Worm (Caenorhabditis elegans) whole organism, L4 larva: Measurements from ENCODE around the gene Y69A2AR.24.

ENCODE experiments used
- F26F4.8 ChIP-seq: fragments of 200-800 bp; sonication (Bioruptor generic); conservative IDR thresholded peaks from 2 replicates; pipeline ENCODE4 v1.3.6; 2022; ENCODE audit warnings: missing genetic modification characterization, missing compliant biosample characterization
- T20F7.1 ChIP-seq: fragments of 200-800 bp; sonication (Bioruptor generic); optimal IDR thresholded peaks from 2 replicates; lab custom pipeline; 2018; ENCODE audit warnings: mild to moderate bottlenecking, missing genetic modification characterization, missing compliant biosample characterization
- Y48G9A.11 ChIP-seq: fragments of 200-800 bp; sonication (Bioruptor generic); IDR thresholded peaks from 2 replicates; pipeline ENCODE4 v1.3.6; 2022; ENCODE audit warnings: missing genetic modification reagents, missing genetic modification characterization, missing compliant biosample characterization
- aha-1 ChIP-seq: fragments of 150-350 bp; peaks from one replicate; lab custom pipeline; 2014; ENCODE audit warnings: missing biosample characterization, missing genetic modification characterization
- aly-2 ChIP-seq: sonication (generic microtip); optimal IDR thresholded peaks from 2 replicates; lab custom pipeline; 2018; ENCODE audit warnings: missing biosample characterization, missing genetic modification characterization
- ceh-20 ChIP-seq: fragments of 200-800 bp; sonication (Bioruptor generic); IDR thresholded peaks from 2 replicates; pipeline ENCODE4 v1.3.6; 2022; ENCODE audit warnings: missing genetic modification reagents, missing genetic modification characterization, missing compliant biosample characterization
- ceh-44 ChIP-seq: fragments of 200-800 bp; sonication (Bioruptor generic); IDR thresholded peaks from 2 replicates; pipeline ENCODE4 v1.3.6; 2022; ENCODE audit warnings: missing genetic modification reagents, missing genetic modification characterization, missing compliant biosample characterization
- ceh-82 ChIP-seq: sonication (generic microtip); optimal IDR thresholded peaks from 2 replicates; lab custom pipeline; 2017; ENCODE audit warnings: missing biosample characterization, missing genetic modification characterization
- ces-1 ChIP-seq: fragments of 150-350 bp; sonication (generic microtip); optimal IDR thresholded peaks from 4 replicates; lab custom pipeline; 2014; ENCODE audit warnings: missing biosample characterization, missing genetic modification reagents, missing genetic modification characterization
- cey-2 ChIP-seq: sonication (generic microtip); optimal IDR thresholded peaks from 3 replicates; lab custom pipeline; 2017; ENCODE audit warnings: missing genetic modification characterization, mild to moderate bottlenecking, missing compliant biosample characterization, antibody characterized with exemption, borderline replicate concordance; ENCODE audit not compliant: insufficient read depth
- daf-16 ChIP-seq, 3 experiments: sonication (generic microtip); optimal IDR thresholded peaks; 2 replicates each; lab custom pipeline; 2016 to 2017; ENCODE audit warnings: missing genetic modification characterization in 3 of 3, missing genetic modification reagents in 3 of 3, mild to moderate bottlenecking in 2 of 3, missing compliant biosample characterization in 2 of 3, missing biosample characterization in 1 of 3, moderate library complexity in 1 of 3
- dmd-6 ChIP-seq: fragments of 200-800 bp; sonication (Bioruptor generic); IDR thresholded peaks from 2 replicates; pipeline ENCODE4 v1.3.6; 2022; ENCODE audit warnings: missing genetic modification reagents, missing genetic modification characterization, missing compliant biosample characterization
- dpl-1 ChIP-seq: fragments of 150-350 bp; optimal IDR thresholded peaks from 2 replicates; lab custom pipeline; 2014; ENCODE audit warnings: missing biosample characterization, missing genetic modification reagents, missing genetic modification characterization
- duxl-1 ChIP-seq: sonication (generic microtip); optimal IDR thresholded peaks from 2 replicates; lab custom pipeline; 2016; ENCODE audit warnings: mild to moderate bottlenecking, missing genetic modification characterization, moderate library complexity, missing compliant biosample characterization; ENCODE audit not compliant: poor library complexity
- dve-1 ChIP-seq: sonication (generic microtip); optimal IDR thresholded peaks from 2 replicates; lab custom pipeline; 2017; ENCODE audit warnings: antibody characterized with exemption, mild to moderate bottlenecking, missing genetic modification characterization, missing compliant biosample characterization; ENCODE audit not compliant: insufficient read depth
- egl-27 ChIP-seq: sonication (generic microtip); optimal IDR thresholded peaks from 3 replicates; lab custom pipeline; 2017; ENCODE audit warnings: missing biosample characterization, missing genetic modification reagents, missing genetic modification characterization
- egl-43 ChIP-seq: fragments of 200-800 bp; sonication (Bioruptor generic); IDR thresholded peaks from 2 replicates; pipeline ENCODE4 v1.3.6; 2022; ENCODE audit warnings: missing genetic modification reagents, missing genetic modification characterization, missing compliant biosample characterization
- fos-1 ChIP-seq: fragments of 150-350 bp; optimal IDR thresholded peaks from 2 replicates; lab custom pipeline; 2014; ENCODE audit warnings: missing biosample characterization, missing genetic modification characterization
- gei-8 ChIP-seq: fragments of 200-800 bp; sonication (Bioruptor generic); optimal IDR thresholded peaks from 2 replicates; lab custom pipeline; 2018; ENCODE audit warnings: mild to moderate bottlenecking, missing genetic modification characterization, missing compliant biosample characterization
- hif-1 ChIP-seq, 2 experiments: sonication (generic microtip); optimal IDR thresholded peaks; 2 replicates each; lab custom pipeline; 2016 to 2017; ENCODE audit warnings: missing compliant biosample characterization in 2 of 2, missing genetic modification characterization in 2 of 2, missing genetic modification reagents in 2 of 2, missing genotype in 2 of 2, mild to moderate bottlenecking in 1 of 2
- jun-1 ChIP-seq: fragments of 150-350 bp; optimal IDR thresholded peaks from 2 replicates; lab custom pipeline; 2014; ENCODE audit warnings: missing biosample characterization, missing genetic modification reagents, missing genetic modification characterization
- lim-7 ChIP-seq: fragments of 200-800 bp; sonication (Bioruptor generic); IDR thresholded peaks from 2 replicates; pipeline ENCODE4 v1.3.6; 2022; ENCODE audit warnings: missing genetic modification characterization, missing compliant biosample characterization
- lin-15B ChIP-seq: fragments of 150-350 bp; sonication (generic microtip); optimal IDR thresholded peaks from 3 replicates; lab custom pipeline; 2014; ENCODE audit warnings: missing biosample characterization, missing genetic modification characterization
- lin-38 ChIP-seq: fragments of 200-800 bp; sonication (Bioruptor generic); IDR thresholded peaks from 2 replicates; pipeline ENCODE4 v1.3.6; 2022; ENCODE audit warnings: missing genetic modification reagents, missing genetic modification characterization, missing compliant biosample characterization
- lin-39 ChIP-seq: fragments of 150-350 bp; optimal IDR thresholded peaks from 2 replicates; lab custom pipeline; 2014; ENCODE audit warnings: missing biosample characterization, missing genetic modification reagents, missing genetic modification characterization
- lir-3 ChIP-seq: sonication (generic microtip); optimal IDR thresholded peaks from 2 replicates; lab custom pipeline; 2016; ENCODE audit warnings: mild to moderate bottlenecking, missing genetic modification characterization, missing compliant biosample characterization
- mdl-1 ChIP-seq, 2 experiments: fragments of 150-350 bp in 1 of 2; sonication (generic microtip) in 1 of 2; optimal IDR thresholded peaks; 2 replicates each; lab custom pipeline; 2014 to 2017; ENCODE audit warnings: missing biosample characterization in 2 of 2, missing genetic modification characterization in 2 of 2
- mep-1 ChIP-seq: fragments of 150-350 bp; sonication (generic microtip); optimal IDR thresholded peaks from 3 replicates; lab custom pipeline; 2014; ENCODE audit warnings: missing biosample characterization, missing genetic modification characterization
- mes-2 ChIP-seq: sonication (generic microtip); optimal IDR thresholded peaks from 2 replicates; lab custom pipeline; 2016; ENCODE audit warnings: missing genotype, mild to moderate bottlenecking, missing genetic modification characterization, missing compliant biosample characterization; ENCODE audit not compliant: poor library complexity, severe bottlenecking
- nhr-10 ChIP-seq: fragments of 150-350 bp; optimal IDR thresholded peaks from 2 replicates; lab custom pipeline; 2014; ENCODE audit warnings: missing biosample characterization, missing genetic modification characterization
- nhr-102 ChIP-seq: sonication (generic microtip); optimal IDR thresholded peaks from 2 replicates; lab custom pipeline; 2016; ENCODE audit warnings: mild to moderate bottlenecking, missing genetic modification characterization, moderate library complexity, missing compliant biosample characterization
- nhr-11 ChIP-seq: fragments of 150-350 bp; optimal IDR thresholded peaks from 2 replicates; lab custom pipeline; 2014; ENCODE audit warnings: missing biosample characterization, missing genetic modification characterization
- nhr-237 ChIP-seq: sonication (generic microtip); optimal IDR thresholded peaks from 2 replicates; lab custom pipeline; 2017; ENCODE audit warnings: missing biosample characterization, missing genetic modification characterization
- nhr-42 ChIP-seq: fragments of 200-800 bp; sonication (Bioruptor generic); IDR thresholded peaks from 2 replicates; pipeline ENCODE4 v1.3.6; 2022; ENCODE audit warnings: missing genetic modification characterization, missing compliant biosample characterization
- nhr-48 ChIP-seq: sonication (generic microtip); optimal IDR thresholded peaks from 2 replicates; lab custom pipeline; 2016; ENCODE audit warnings: mild to moderate bottlenecking, missing genetic modification characterization, missing compliant biosample characterization
- nhr-6 ChIP-seq: fragments of 150-350 bp; optimal IDR thresholded peaks from 2 replicates; lab custom pipeline; 2014; ENCODE audit warnings: missing biosample characterization, missing genetic modification characterization
- nhr-76 ChIP-seq: fragments of 150-350 bp; optimal IDR thresholded peaks from 2 replicates; lab custom pipeline; 2014; ENCODE audit warnings: missing biosample characterization, missing genetic modification characterization
- nhr-77 ChIP-seq: fragments of 150-350 bp; optimal IDR thresholded peaks from 2 replicates; lab custom pipeline; 2014; ENCODE audit warnings: missing biosample characterization, missing genetic modification characterization
- php-3 ChIP-seq: fragments of 200-800 bp; sonication (Bioruptor generic); IDR thresholded peaks from 2 replicates; pipeline ENCODE4 v1.3.6; 2022; ENCODE audit warnings: missing genetic modification reagents, missing genetic modification characterization, missing compliant biosample characterization
- pqm-1 ChIP-seq: sonication (generic microtip); optimal IDR thresholded peaks from 2 replicates; lab custom pipeline; 2017; ENCODE audit warnings: missing biosample characterization, missing genetic modification characterization
- rbr-2 ChIP-seq: sonication (generic microtip); optimal IDR thresholded peaks from 2 replicates; lab custom pipeline; 2016; ENCODE audit warnings: missing genotype, missing genetic modification characterization, missing compliant biosample characterization
- saeg-2 ChIP-seq: fragments of 200-800 bp; sonication (Bioruptor generic); IDR thresholded peaks from 2 replicates; pipeline ENCODE4 v1.3.6; 2022; ENCODE audit warnings: missing genetic modification reagents, missing genetic modification characterization, missing compliant biosample characterization
- tag-97 ChIP-seq: fragments of 200-800 bp; sonication (Bioruptor generic); IDR thresholded peaks from 2 replicates; pipeline ENCODE4 v1.3.6; 2022; ENCODE audit warnings: missing genetic modification characterization, missing compliant biosample characterization
- tra-1 ChIP-seq: fragments of 200-800 bp; sonication (Bioruptor generic); IDR thresholded peaks from 2 replicates; pipeline ENCODE4 v1.3.6; 2022; ENCODE audit warnings: missing genetic modification reagents, missing genetic modification characterization, missing compliant biosample characterization
- zag-1 ChIP-seq: fragments of 150-350 bp; optimal IDR thresholded peaks from 2 replicates; lab custom pipeline; 2014; ENCODE audit warnings: missing biosample characterization, missing genetic modification characterization
- zfp-3 ChIP-seq: fragments of 200-800 bp; sonication (Bioruptor generic); conservative IDR thresholded peaks from 2 replicates; pipeline ENCODE4 v1.3.6; 2022; ENCODE audit warnings: missing genetic modification reagents, missing genetic modification characterization, missing compliant biosample characterization
- zip-11 ChIP-seq: fragments of 200-800 bp; sonication (Bioruptor generic); IDR thresholded peaks from 2 replicates; pipeline ENCODE4 v1.3.6; 2022; ENCODE audit warnings: missing genetic modification characterization, missing compliant biosample characterization

Gene Y69A2AR.24

ce11 chrIV:2563969-2564368, at the start of gene Y69A2AR.24:
Gene Y69A2AR.24 (minus strand): TSS chrIV:2564069.
- TF ChIP-seq gei-8 (no peak), lin-38 (GFP tag; lab: Robert Waterston, UW) (no peak), nhr-42 (no peak), php-3 (GFP tag; lab: Robert Waterston, UW) (no peak), jun-1 (tag; lab: Kevin White, UChicago) (no peak), lim-7 (no peak), nhr-6 (tag; lab: Kevin White, UChicago) (no peak), egl-43 (no peak), egl-27 (tag; lab: Kevin White, UChicago) (no peak), lin-39 (tag; lab: Kevin White, UChicago) (no peak), ces-1 (no peak), duxl-1 (tag; lab: Kevin White, UChicago) (no peak), pqm-1 (tag; lab: Kevin White, UChicago) (no peak), nhr-11 (no peak), nhr-48 (tag; lab: Kevin White, UChicago) (no peak), lir-3 (no peak), tra-1 (GFP tag; lab: Robert Waterston, UW) (no peak), zag-1 (no peak), mdl-1 (tag; optimal IDR thresholded peaks at IDR 0.05; lab: Kevin White, UChicago) (no peak)
- TF ChIP-seq, all 104 proteins: peak for 0

- no peak for TF ChIP-seq zfp-3 (GFP tag; lab: Robert Waterston, UW)
- TF ChIP-seq dpl-1 (GFP tag; lab: Kevin White, UChicago): peak; percentile 32
- TF ChIP-seq nhr-10 (tag; lab: Kevin White, UChicago): no peak
- TF ChIP-seq tag-97 (GFP tag; lab: Robert Waterston, UW): no peak
- TF ChIP-seq ces-1: no peak
- TF ChIP-seq php-3 (GFP tag; lab: Robert Waterston, UW): no peak
- TF ChIP-seq F26F4.8 (GFP tag; lab: Robert Waterston, UW): no peak
- TF ChIP-seq fos-1 (tag; lab: Kevin White, UChicago): no peak
- TF ChIP-seq lin-38 (GFP tag; lab: Robert Waterston, UW): peak; percentile 55
- TF ChIP-seq duxl-1 (tag; lab: Kevin White, UChicago): no peak
- peak; percentile 5 for TF ChIP-seq aha-1
- no peak for TF ChIP-seq zip-11 (GFP tag; lab: Robert Waterston, UW)
- TF ChIP-seq nhr-102 (tag; lab: Kevin White, UChicago): no peak
- no peak for TF ChIP-seq lin-15B (tag; lab: Kevin White, UChicago)
- TF ChIP-seq nhr-76: no peak
- TF ChIP-seq nhr-237: no peak
- TF ChIP-seq lir-3: no peak
- TF ChIP-seq nhr-6 (tag; lab: Kevin White, UChicago): no peak
- no peak for TF ChIP-seq mep-1
- peak; percentile 12 for TF ChIP-seq mes-2 (tag; lab: Kevin White, UChicago)
These were observed 49.2 kb upstream of the Y69A2AR.24 start, which contains the start of gene Y69A2AR.28 for ce11 chrIV:2613011-2613503. Gene Y69A2AR.28 (minus strand): TSS chrIV:2613061.

- TF ChIP-seq ceh-82 (tag; lab: Kevin White, UChicago): no peak
- no peak for TF ChIP-seq nhr-42
- TF ChIP-seq nhr-10 (tag; lab: Kevin White, UChicago): no peak
- TF ChIP-seq egl-27 (tag; lab: Kevin White, UChicago): no peak
- TF ChIP-seq saeg-2: no peak
- TF ChIP-seq dve-1 (tag; lab: Kevin White, UChicago): no peak
- TF ChIP-seq aly-2 (tag; lab: Kevin White, UChicago): no peak
- TF ChIP-seq ceh-44 (GFP tag; lab: Robert Waterston, UW): no peak
- TF ChIP-seq rbr-2 (tag; lab: Kevin White, UChicago): no peak
- TF ChIP-seq nhr-77 (tag; lab: Kevin White, UChicago): no peak
- no peak for TF ChIP-seq dmd-6 (GFP tag; lab: Robert Waterston, UW)
- no peak for TF ChIP-seq hif-1 (tag; optimal IDR thresholded peaks at IDR 0.05; lab: Kevin White, UChicago)
- TF ChIP-seq Y48G9A.11: peak; percentile 94
- no peak for TF ChIP-seq daf-16 (GFP tag; optimal IDR thresholded peaks at IDR 0.05; lab: Kevin White, UChicago)
- TF ChIP-seq daf-16 (tag; optimal IDR thresholded peaks at IDR 0.05; lab: Kevin White, UChicago): no peak
- TF ChIP-seq aha-1: no peak
- TF ChIP-seq ceh-20 (GFP tag; lab: Robert Waterston, UW): no peak
- TF ChIP-seq ces-1: no peak
- TF ChIP-seq T20F7.1 (GFP tag; lab: Kevin White, UChicago): peak; percentile 45
- TF ChIP-seq nhr-76: no peak
- TF ChIP-seq cey-2: no peak
- no peak for TF ChIP-seq mdl-1 (tag; optimal IDR thresholded peaks at IDR 0.05; lab: Kevin White, UChicago)
These were observed 47.1 kb upstream of the Y69A2AR.24 start for ce11 chrIV:2610974-2611373.
